Fruit fly (Drosophila melanogaster) S2 (cell line): ENCODE data around the gene CG14995.

Experiments
- CG8478 ChIP-seq: fragments of >200 bp; optimal IDR thresholded peaks from 2 replicates; lab custom pipeline; 2018
- CTCF ChIP-seq, 2 experiments: fragments of >200 bp; optimal IDR thresholded peaks; 2 replicates each; lab custom pipeline; 2018

The CG14995 gene

dm6 chr3L:4121589-4121988, 18.5 kb upstream of the CG14995 start:
- no peak for TF ChIP-seq CTCF (optimal IDR thresholded peaks at IDR 0.05; lab: Kevin White, UChicago)
- TF ChIP-seq CG8478 (lab: Kevin White, UChicago) = no peak

dm6 chr3L:4120358-4121349, 17.6 kb upstream of the CG14995 start:
- TF ChIP-seq CTCF (optimal IDR thresholded peaks at IDR 0.05; lab: Kevin White, UChicago) (no peak), CG8478 (lab: Kevin White, UChicago) (no peak)

dm6 chr3L:4119636-4120357, 16.7 kb upstream of the CG14995 start:
- TF ChIP-seq CG8478 (lab: Kevin White, UChicago) (no peak), CTCF (optimal IDR thresholded peaks at IDR 0.05; lab: Kevin White, UChicago) (no peak)

- TF ChIP-seq CTCF (optimal IDR thresholded peaks at IDR 0.05; lab: Kevin White, UChicago) (no peak), CG8478 (lab: Kevin White, UChicago) (no peak)
Measured at dm6 chr3L:4118339-4118738, 15.3 kb upstream of the CG14995 start.

- TF ChIP-seq CG8478 (lab: Kevin White, UChicago) (no peak), CTCF (optimal IDR thresholded peaks at IDR 0.05; lab: Kevin White, UChicago) (no peak)
Measured at dm6 chr3L:4117493-4117892, 14.4 kb upstream of the CG14995 start.

dm6 chr3L:4116490-4117367, 13.7 kb upstream of the CG14995 start:
- TF ChIP-seq CG8478 (lab: Kevin White, UChicago) (no peak), CTCF (optimal IDR thresholded peaks at IDR 0.05; lab: Kevin White, UChicago) (no peak)

- TF ChIP-seq CG8478 (lab: Kevin White, UChicago) (no peak), CTCF (optimal IDR thresholded peaks at IDR 0.05; lab: Kevin White, UChicago) (no peak)
Measured at dm6 chr3L:4115701-4116100, 12.6 kb upstream of the CG14995 start.

- TF ChIP-seq CTCF (optimal IDR thresholded peaks at IDR 0.05; lab: Kevin White, UChicago) (no peak), CG8478 (lab: Kevin White, UChicago) (no peak)
Measured at dm6 chr3L:4115107-4115506, 12.1 kb upstream of the CG14995 start.

- TF ChIP-seq CTCF (optimal IDR thresholded peaks at IDR 0.05; lab: Kevin White, UChicago) = no peak
- no peak for TF ChIP-seq CG8478 (lab: Kevin White, UChicago)
Measured at dm6 chr3L:4113998-4114397, 10.9 kb upstream of the CG14995 start.

- no peak for TF ChIP-seq CTCF (optimal IDR thresholded peaks at IDR 0.05; lab: Kevin White, UChicago)
- no peak for TF ChIP-seq CG8478 (lab: Kevin White, UChicago)
Measured at dm6 chr3L:4110212-4110611, 7.2 kb upstream of the CG14995 start.

dm6 chr3L:4108844-4109494, 5.9 kb upstream of the CG14995 start:
- TF ChIP-seq CG8478 (lab: Kevin White, UChicago) (no peak), CTCF (optimal IDR thresholded peaks at IDR 0.05; lab: Kevin White, UChicago) (no peak)

- no peak for TF ChIP-seq CG8478 (lab: Kevin White, UChicago)
- TF ChIP-seq CTCF (optimal IDR thresholded peaks at IDR 0.05; lab: Kevin White, UChicago) = no peak
Measured at dm6 chr3L:4108072-4108843, 5.2 kb upstream of the CG14995 start, which contains the start of gene Ack. Gene Ack (plus strand): TSS chr3L:4108186.

- no peak for TF ChIP-seq CTCF (optimal IDR thresholded peaks at IDR 0.05; lab: Kevin White, UChicago)
Measured at dm6 chr3L:4107120-4107519, 4.1 kb upstream of the CG14995 start.
